Fruit fly (Drosophila melanogaster) whole organism, embryonic: ENCODE results near the gene CG17190.

Source experiments
- Adf1 ChIP-seq: fragments of 200-800 bp; sonication (Bioruptor generic); IDR thresholded peaks from 2 replicates; pipeline ENCODE4 v1.3.6; 2022; ENCODE audit warnings: missing biosample characterization, missing genetic modification characterization
- CG10565 ChIP-seq: fragments of 200-800 bp; sonication (Bioruptor generic); optimal IDR thresholded peaks from 3 replicates; lab custom pipeline; 2016; ENCODE audit warnings: missing biosample characterization, mild to moderate bottlenecking, missing genetic modification characterization
- CG10654 ChIP-seq: fragments of 200-800 bp; sonication (Bioruptor generic); optimal IDR thresholded peaks from 2 replicates; lab custom pipeline; 2016; ENCODE audit warnings: missing biosample characterization, missing genetic modification characterization
- CG10979 ChIP-seq: fragments of 200-800 bp; sonication (Bioruptor generic); optimal IDR thresholded peaks from 2 replicates; lab custom pipeline; 2018; ENCODE audit warnings: missing biosample characterization, mild to moderate bottlenecking, missing genetic modification characterization, moderate library complexity
- CG11247 ChIP-seq: fragments of 200-800 bp; sonication (Bioruptor generic); IDR thresholded peaks from 2 replicates; pipeline ENCODE4 v1.3.6; 2022; ENCODE audit warnings: missing biosample characterization, missing genetic modification characterization
- CG11398 ChIP-seq: fragments of 200-800 bp; sonication (Bioruptor generic); optimal IDR thresholded peaks from 2 replicates; lab custom pipeline; 2016; ENCODE audit warnings: missing biosample characterization, missing genetic modification characterization
- CG11695 ChIP-seq: fragments of 200-800 bp; sonication (Bioruptor generic); IDR thresholded peaks from 3 replicates; pipeline ENCODE4 v1.3.6; 2022; ENCODE audit warnings: missing biosample characterization, missing genetic modification characterization
- CG12071 ChIP-seq: fragments of 200-800 bp; sonication (Bioruptor generic); optimal IDR thresholded peaks from 3 replicates; lab custom pipeline; 2018; ENCODE audit warnings: missing biosample characterization, mild to moderate bottlenecking, missing genetic modification characterization
- CG12769 ChIP-seq: fragments of 200-800 bp; sonication (Bioruptor generic); optimal IDR thresholded peaks from 2 replicates; lab custom pipeline; 2019; ENCODE audit warnings: missing biosample characterization, mild to moderate bottlenecking, missing genetic modification characterization, moderate library complexity
- CG14710 ChIP-seq: fragments of 200-800 bp; sonication (Bioruptor generic); optimal IDR thresholded peaks from 3 replicates; lab custom pipeline; 2019; ENCODE audit warnings: missing biosample characterization, mild to moderate bottlenecking, missing genetic modification characterization, moderate library complexity
- CG15073 ChIP-seq: fragments of 200-800 bp; sonication (Bioruptor generic); optimal IDR thresholded peaks from 2 replicates; lab custom pipeline; 2016; ENCODE audit warnings: missing biosample characterization, missing genetic modification characterization
- CG16779 ChIP-seq: fragments of 200-800 bp; sonication (Bioruptor generic); IDR thresholded peaks from 2 replicates; pipeline ENCODE4 v1.3.6; 2022; ENCODE audit warnings: missing biosample characterization, missing genetic modification characterization
- CG16813 ChIP-seq: fragments of 200-800 bp; sonication (Bioruptor generic); IDR thresholded peaks from 3 replicates; pipeline ENCODE4 v1.3.6; 2022; ENCODE audit warnings: missing biosample characterization, missing genetic modification characterization; ENCODE audit not compliant: partially characterized antibody
- CG16863 ChIP-seq: fragments of 200-800 bp; sonication (Bioruptor generic); optimal IDR thresholded peaks from 3 replicates; lab custom pipeline; 2016; ENCODE audit warnings: missing biosample characterization, missing genetic modification characterization
- CG2120 ChIP-seq: fragments of 200-800 bp; sonication (Bioruptor generic); optimal IDR thresholded peaks from 3 replicates; lab custom pipeline; 2016; ENCODE audit warnings: missing biosample characterization, missing genetic modification characterization
- CG2129 ChIP-seq: fragments of 200-800 bp; sonication (Bioruptor generic); IDR thresholded peaks from 2 replicates; pipeline ENCODE4 v1.3.6; 2022; ENCODE audit warnings: missing biosample characterization, missing genetic modification characterization; ENCODE audit not compliant: partially characterized antibody
- CG2889 ChIP-seq: fragments of 200-800 bp; sonication (Bioruptor generic); IDR thresholded peaks from 3 replicates; pipeline ENCODE4 v1.3.6; 2022; ENCODE audit warnings: missing biosample characterization, missing genetic modification characterization
- CG3995 ChIP-seq: fragments of 200-800 bp; sonication (Bioruptor generic); optimal IDR thresholded peaks from 3 replicates; lab custom pipeline; 2016; ENCODE audit warnings: missing biosample characterization, missing genetic modification characterization
- CG4328 ChIP-seq: fragments of 200-800 bp; sonication (Bioruptor generic); optimal IDR thresholded peaks from 3 replicates; lab custom pipeline; 2017; ENCODE audit warnings: missing biosample characterization, missing genetic modification reagents, missing genetic modification characterization
- CG6272 ChIP-seq: fragments of 200-800 bp; sonication (Bioruptor generic); IDR thresholded peaks from 2 replicates; pipeline ENCODE4 v1.3.6; 2022; ENCODE audit warnings: missing biosample characterization, missing genetic modification characterization
- CG6854 ChIP-seq: fragments of 200-800 bp; sonication (Bioruptor generic); optimal IDR thresholded peaks from 3 replicates; lab custom pipeline; 2017; ENCODE audit warnings: missing biosample characterization, mild to moderate bottlenecking, missing genetic modification characterization
- CG7271 ChIP-seq: fragments of 200-800 bp; sonication (Bioruptor generic); optimal IDR thresholded peaks from 2 replicates; lab custom pipeline; 2018; ENCODE audit warnings: missing biosample characterization, mild to moderate bottlenecking, missing genetic modification characterization, moderate library complexity
- CG7357 ChIP-seq: fragments of 200-800 bp; sonication (Bioruptor generic); IDR thresholded peaks from 3 replicates; pipeline ENCODE4 v1.3.6; 2022; ENCODE audit warnings: missing biosample characterization, missing genetic modification characterization
- CG8290 ChIP-seq, 3 experiments: fragments of 200-800 bp; sonication (Bioruptor generic); optimal IDR thresholded peaks; 2 replicates each; lab custom pipeline; 2016 to 2019; ENCODE audit warnings: missing biosample characterization in 3 of 3, missing genetic modification characterization in 3 of 3, mild to moderate bottlenecking in 2 of 3, moderate library complexity in 1 of 3
- CG9727 ChIP-seq: fragments of 200-800 bp; sonication (Bioruptor generic); optimal IDR thresholded peaks from 3 replicates; lab custom pipeline; 2017; ENCODE audit warnings: missing biosample characterization, mild to moderate bottlenecking, missing genetic modification characterization
- Dad ChIP-seq: fragments of 200-800 bp; sonication (Bioruptor generic); optimal IDR thresholded peaks from 3 replicates; lab custom pipeline; 2016; ENCODE audit warnings: missing biosample characterization, missing genetic modification characterization
- Dfd ChIP-seq, 2 experiments: fragments of >200 bp; optimal IDR thresholded peaks; 2 replicates each; lab custom pipeline; 2017; ENCODE audit warnings: missing biosample characterization in 2 of 2, missing genetic modification characterization in 2 of 2
- Dip2 ChIP-seq: fragments of 200-800 bp; sonication (Bioruptor generic); IDR thresholded peaks from 2 replicates; pipeline ENCODE4 v1.3.6; 2022; ENCODE audit warnings: missing biosample characterization, missing genetic modification characterization
- Gsc ChIP-seq: fragments of 200-800 bp; sonication (Bioruptor generic); IDR thresholded peaks from 2 replicates; pipeline ENCODE4 v1.3.6; 2022; ENCODE audit warnings: missing biosample characterization, missing genetic modification characterization
- HHEX ChIP-seq: fragments of 200-800 bp; sonication (Bioruptor generic); optimal IDR thresholded peaks from 3 replicates; lab custom pipeline; 2017; ENCODE audit warnings: missing biosample characterization, mild to moderate bottlenecking, missing genetic modification characterization, missing genetic modification reagents
- Hand ChIP-seq: fragments of 200-800 bp; sonication (Bioruptor generic); optimal IDR thresholded peaks from 2 replicates; lab custom pipeline; 2017; ENCODE audit warnings: mild to moderate bottlenecking, missing biosample characterization, missing genetic modification reagents, missing genetic modification characterization
- Myb ChIP-seq: fragments of 200-800 bp; sonication (Bioruptor generic); optimal IDR thresholded peaks from 2 replicates; lab custom pipeline; 2016; ENCODE audit warnings: missing biosample characterization, missing genetic modification characterization
- NC2β ChIP-seq: fragments of 200-800 bp; sonication (Bioruptor generic); optimal IDR thresholded peaks from 2 replicates; lab custom pipeline; 2016; ENCODE audit warnings: missing biosample characterization, missing genetic modification characterization
- NFAT ChIP-seq: fragments of 200-800 bp; sonication (Bioruptor generic); IDR thresholded peaks from 2 replicates; pipeline ENCODE4 v1.3.6; 2022; ENCODE audit warnings: missing biosample characterization, missing genetic modification characterization
- Poxn ChIP-seq: fragments of 200-800 bp; sonication (Bioruptor generic); IDR thresholded peaks from 2 replicates; pipeline ENCODE4 v1.3.6; 2022; ENCODE audit warnings: missing biosample characterization, missing genetic modification characterization
- Side ChIP-seq: fragments of 200-800 bp; sonication (Bioruptor generic); optimal IDR thresholded peaks from 2 replicates; lab custom pipeline; 2016; ENCODE audit warnings: missing biosample characterization, missing genetic modification characterization
- Sin3A ChIP-seq: fragments of >200 bp; optimal IDR thresholded peaks from 2 replicates; lab custom pipeline; 2018
- ac ChIP-seq: fragments of 200-800 bp; sonication (Bioruptor generic); optimal IDR thresholded peaks from 3 replicates; lab custom pipeline; 2017; ENCODE audit warnings: missing biosample characterization, mild to moderate bottlenecking, missing genetic modification characterization
- chm ChIP-seq: fragments of 200-800 bp; sonication (Bioruptor generic); IDR thresholded peaks from 2 replicates; pipeline ENCODE4 v1.3.6; 2022; ENCODE audit warnings: missing biosample characterization, missing genetic modification characterization
- chn ChIP-seq: fragments of 200-800 bp; sonication (Bioruptor generic); optimal IDR thresholded peaks from 2 replicates; lab custom pipeline; 2016; ENCODE audit warnings: missing biosample characterization, missing genetic modification characterization
- corto ChIP-seq: fragments of 200-800 bp; sonication (Bioruptor generic); optimal IDR thresholded peaks from 2 replicates; lab custom pipeline; 2016; ENCODE audit warnings: missing biosample characterization, mild to moderate bottlenecking, missing genetic modification characterization, moderate library complexity
- croc ChIP-seq: fragments of 200-800 bp; sonication (Bioruptor generic); conservative IDR thresholded peaks from 3 replicates; pipeline ENCODE4 v1.3.6; 2022; ENCODE audit warnings: missing biosample characterization, missing genetic modification characterization
- ken ChIP-seq: fragments of 200-800 bp; sonication (Bioruptor generic); IDR thresholded peaks from 3 replicates; pipeline ENCODE4 v1.3.6; 2022; ENCODE audit warnings: missing biosample characterization, missing genetic modification characterization
- lmd ChIP-seq: fragments of 200-800 bp; sonication (Bioruptor generic); IDR thresholded peaks from 2 replicates; pipeline ENCODE4 v1.3.6; 2022; ENCODE audit warnings: missing biosample characterization, missing genetic modification characterization
- maf-S ChIP-seq: fragments of 200-800 bp; sonication (Bioruptor generic); optimal IDR thresholded peaks from 2 replicates; lab custom pipeline; 2016; ENCODE audit warnings: missing biosample characterization, missing genetic modification characterization
- ranshi ChIP-seq: fragments of 200-800 bp; sonication (Bioruptor generic); IDR thresholded peaks from 2 replicates; pipeline ENCODE4 v1.3.6; 2022; ENCODE audit warnings: missing biosample characterization, missing genetic modification characterization
- salm ChIP-seq: fragments of 200-800 bp; sonication (Bioruptor generic); optimal IDR thresholded peaks from 2 replicates; lab custom pipeline; 2018; ENCODE audit warnings: missing biosample characterization, mild to moderate bottlenecking, missing genetic modification characterization
- ssp ChIP-seq: fragments of 200-800 bp; sonication (Bioruptor generic); IDR thresholded peaks from 2 replicates; pipeline ENCODE4 v1.3.6; 2022; ENCODE audit warnings: missing biosample characterization, missing genetic modification characterization
- sug ChIP-seq: fragments of 200-800 bp; optimal IDR thresholded peaks from 2 replicates; lab custom pipeline; 2019; ENCODE audit warnings: missing biosample characterization, mild to moderate bottlenecking, missing genetic modification characterization, moderate library complexity
- tup ChIP-seq: fragments of 200-800 bp; sonication (Bioruptor generic); optimal IDR thresholded peaks from 2 replicates; lab custom pipeline; 2016; ENCODE audit warnings: missing biosample characterization, mild to moderate bottlenecking, missing genetic modification characterization, moderate library complexity
- tx ChIP-seq: fragments of 200-800 bp; sonication (Bioruptor generic); optimal IDR thresholded peaks from 2 replicates; lab custom pipeline; 2016; ENCODE audit warnings: missing biosample characterization, missing genetic modification characterization
- wdn ChIP-seq: fragments of 200-800 bp; sonication (Bioruptor generic); IDR thresholded peaks from 2 replicates; pipeline ENCODE4 v1.3.6; 2022; ENCODE audit warnings: missing biosample characterization, missing genetic modification characterization

CG17190 gene

DNA sequence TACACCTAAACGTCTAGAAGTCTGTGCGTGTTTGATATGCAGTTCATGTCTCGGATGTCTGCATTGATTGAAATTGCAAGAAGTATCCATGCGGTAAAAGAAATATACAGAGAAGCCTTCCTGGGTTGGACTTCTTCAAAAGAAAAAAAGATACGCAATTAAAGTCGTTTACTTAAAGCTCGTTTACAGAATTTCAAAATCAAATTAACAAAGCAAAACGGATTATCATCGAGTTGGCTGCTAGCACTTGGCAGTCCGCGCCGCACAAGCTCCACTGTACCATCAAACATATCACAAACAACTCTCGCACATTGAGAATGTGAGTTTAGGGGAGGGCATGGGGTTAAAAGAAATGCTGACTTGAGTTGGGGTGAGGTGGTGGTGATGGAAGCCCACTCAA is 14.9 kb downstream of the CG17190 start (continued):
- TF ChIP-seq CG16863 (GFP tag; lab: Kevin White, UChicago), result peak; percentile 80
- peak; percentile 1 for TF ChIP-seq sug (tag; lab: Kevin White, UChicago)
- TF ChIP-seq CG2889 (GFP tag; lab: Robert Waterston, UW), result no peak
- peak; percentile 53 for TF ChIP-seq CG8290 (GFP tag; optimal IDR thresholded peaks at IDR 0.05; lab: Kevin White, UChicago)
- peak in 1 of 2 experiments; percentile 50 for TF ChIP-seq CG8290 (tag; optimal IDR thresholded peaks at IDR 0.05; lab: Kevin White, UChicago)
- peak; percentile 36 for TF ChIP-seq tx (GFP tag; lab: Kevin White, UChicago)
- peak; percentile 64 for TF ChIP-seq Dad (GFP tag; lab: Kevin White, UChicago)
- peak; percentile 87 for TF ChIP-seq CG10979 (tag; lab: Kevin White, UChicago)
- TF ChIP-seq CG11247 (GFP tag; lab: Robert Waterston, UW), result peak; percentile 72
- peak; percentile 49 for TF ChIP-seq Myb
- peak; percentile 34 for TF ChIP-seq CG2120 (GFP tag; lab: Kevin White, UChicago)
- no peak for TF ChIP-seq CG10565 (GFP tag; lab: Kevin White, UChicago)
- TF ChIP-seq Sin3A, result no peak
- TF ChIP-seq croc (GFP tag; lab: Robert Waterston, UW), result peak; percentile 75
- peak; percentile 85 for TF ChIP-seq chm (GFP tag; lab: Robert Waterston, UW)
- TF ChIP-seq CG12071 (GFP tag; lab: Kevin White, UChicago), result peak; percentile 63
- peak; percentile 67 for TF ChIP-seq ssp (GFP tag; lab: Robert Waterston, UW)
- TF ChIP-seq CG11695 (GFP tag; lab: Robert Waterston, UW), result 0 out of 3 replicates have a peak, but pooled peaks have one; percentile 12
- TF ChIP-seq CG15073, result no peak
- TF ChIP-seq CG10654 (GFP tag; lab: Kevin White, UChicago), result peak; percentile 57
- TF ChIP-seq chn (GFP tag; lab: Kevin White, UChicago), result peak; percentile 68
- TF ChIP-seq HHEX (GFP tag; lab: Kevin White, UChicago), result peak; percentile 47
- no peak for TF ChIP-seq CG2129 (GFP tag; lab: Robert Waterston, UW)
- TF ChIP-seq ranshi, result peak; percentile 70; the same call in 1 of the 2 replicates
- no peak for TF ChIP-seq CG16813 (GFP tag; lab: Robert Waterston, UW)
- peak; percentile 74 for TF ChIP-seq Side (GFP tag; lab: Kevin White, UChicago)
- TF ChIP-seq CG14710, result peak; percentile 77
- TF ChIP-seq CG6854 (GFP tag; lab: Kevin White, UChicago), result no peak
- TF ChIP-seq Adf1, result no peak
- TF ChIP-seq maf-S (GFP tag; lab: Kevin White, UChicago), result peak; percentile 41
- no peak for TF ChIP-seq CG7271 (tag; lab: Kevin White, UChicago)
- TF ChIP-seq ken (GFP tag; lab: Robert Waterston, UW), result peak; percentile 85
- TF ChIP-seq lmd (GFP tag; lab: Robert Waterston, UW), result peak; percentile 72
- no peak for TF ChIP-seq Dfd (GFP tag; optimal IDR thresholded peaks at IDR 0.05; lab: Kevin White, UChicago)
- no peak for TF ChIP-seq ac (GFP tag; lab: Kevin White, UChicago)
- peak; percentile 66 for TF ChIP-seq NC2β (GFP tag; lab: Kevin White, UChicago)
- peak; percentile 10; the same call in 1 of the 2 replicates for TF ChIP-seq wdn (GFP tag; lab: Robert Waterston, UW)
- peak; percentile 60 for TF ChIP-seq CG12769 (tag; lab: Kevin White, UChicago)
- peak; percentile 29 for TF ChIP-seq CG11398
- peak; percentile 52; the same call in 1 of the 3 replicates for TF ChIP-seq CG7357 (GFP tag; lab: Robert Waterston, UW)
- no peak for TF ChIP-seq CG4328
- no peak for TF ChIP-seq corto
- TF ChIP-seq NFAT (GFP tag; lab: Robert Waterston, UW), result peak; percentile 46
- 0 out of 2 replicates have a peak, but pooled peaks have one; percentile 43 for TF ChIP-seq CG16779 (GFP tag; lab: Robert Waterston, UW)
- TF ChIP-seq CG9727 (GFP tag; lab: Kevin White, UChicago), result peak; percentile 51
- peak; percentile 50; the same call in 1 of the 2 replicates for TF ChIP-seq CG6272 (GFP tag; lab: Robert Waterston, UW)
- TF ChIP-seq Poxn, result no peak
- no peak for TF ChIP-seq Gsc (GFP tag; lab: Robert Waterston, UW)
- TF ChIP-seq CG3995, result no peak
- peak; percentile 35 for TF ChIP-seq tup (GFP tag; lab: Kevin White, UChicago)
- TF ChIP-seq salm (tag; lab: Kevin White, UChicago), result no peak
- no peak for TF ChIP-seq Hand (GFP tag; lab: Kevin White, UChicago)
- TF ChIP-seq Dip2 (GFP tag; lab: Robert Waterston, UW), result no peak
